Worm (Caenorhabditis elegans) whole organism, young adult: ENCODE measurements around the gene F31F6.3.

Source experiments
- F49E8.2 ChIP-seq: sonication (generic microtip); optimal IDR thresholded peaks from 3 replicates; lab custom pipeline; 2017; ENCODE audit warnings: missing genetic modification characterization, mild to moderate bottlenecking, missing compliant biosample characterization, antibody characterized with exemption, moderate library complexity; ENCODE audit not compliant: insufficient read depth
- attf-5 ChIP-seq: fragments of 200-800 bp; sonication (Bioruptor generic); optimal IDR thresholded peaks from 2 replicates; lab custom pipeline; 2018; ENCODE audit warnings: mild to moderate bottlenecking, missing genetic modification characterization, missing compliant biosample characterization
- him-1 ChIP-seq: sonication (generic microtip); optimal IDR thresholded peaks from 2 replicates; lab custom pipeline; 2016; ENCODE audit warnings: missing genotype, missing genetic modification reagents, missing genetic modification characterization, missing compliant biosample characterization
- lir-1 ChIP-seq: fragments of 200-800 bp; sonication (Bioruptor generic); conservative IDR thresholded peaks from 2 replicates; pipeline ENCODE4 v1.3.6; 2022; ENCODE audit warnings: missing genetic modification reagents, missing genetic modification characterization, missing compliant biosample characterization

- no peak for TF ChIP-seq him-1 (tag; lab: Kevin White, UChicago)
- TF ChIP-seq F49E8.2 (tag; lab: Kevin White, UChicago): no peak
- TF ChIP-seq lir-1: no peak
- no peak for TF ChIP-seq attf-5 (GFP tag; lab: Kevin White, UChicago)
Measured at ce11 chrX:14918538-14918937, 45.9 kb upstream of the F31F6.3 start, which contains the start of gene npr-40.
